Worm (Caenorhabditis elegans) whole organism, young adult: ENCODE results near the gene acd-3.

ENCODE experiments used
- B0336.3 ChIP-seq: fragments of 200-800 bp; sonication (Bioruptor generic); IDR thresholded peaks from 2 replicates; pipeline ENCODE4 v1.3.6; 2022; ENCODE audit warnings: missing genetic modification characterization, missing compliant biosample characterization
- F22D6.2 ChIP-seq: sonication (generic microtip); optimal IDR thresholded peaks from 2 replicates; lab custom pipeline; 2016; ENCODE audit warnings: mild to moderate bottlenecking, missing genetic modification characterization, missing compliant biosample characterization
- F33H1.4 ChIP-seq: fragments of 200-800 bp; sonication (Bioruptor generic); IDR thresholded peaks from 2 replicates; pipeline ENCODE4 v1.3.6; 2022; ENCODE audit warnings: missing genetic modification reagents, missing genetic modification characterization, missing compliant biosample characterization
- F52B5.7 ChIP-seq: sonication (generic microtip); optimal IDR thresholded peaks from 2 replicates; lab custom pipeline; 2016; ENCODE audit warnings: mild to moderate bottlenecking, missing genetic modification characterization, missing compliant biosample characterization
- F55B11.4 ChIP-seq: sonication (generic microtip); optimal IDR thresholded peaks from 2 replicates; lab custom pipeline; 2016; ENCODE audit warnings: missing compliant biosample characterization, missing genetic modification characterization, borderline replicate concordance; ENCODE audit not compliant: insufficient read depth
- F57C9.4 ChIP-seq: sonication (generic microtip); optimal IDR thresholded peaks from 2 replicates; lab custom pipeline; 2017; ENCODE audit warnings: mild to moderate bottlenecking, missing genetic modification characterization, missing compliant biosample characterization
- ama-1 ChIP-seq, 3 experiments: fragments of 150-350 bp in 1 of 3; sonication (generic microtip) in 2 of 3; optimal IDR thresholded peaks; 2 replicates each; lab custom pipeline; 2014 to 2018; ENCODE audit warnings: missing biosample characterization in 2 of 3, missing genetic modification characterization in 2 of 3, missing genetic modification reagents in 2 of 3
- aptf-3 ChIP-seq: fragments of 200-800 bp; sonication (Bioruptor generic); IDR thresholded peaks from 2 replicates; pipeline ENCODE4 v1.3.6; 2022; ENCODE audit warnings: missing genetic modification characterization, missing compliant biosample characterization
- cebp-2 ChIP-seq: fragments of 200-800 bp; sonication (Bioruptor generic); IDR thresholded peaks from 2 replicates; pipeline ENCODE4 v1.3.6; 2022; ENCODE audit warnings: missing genetic modification characterization, missing compliant biosample characterization
- ceh-100 ChIP-seq: fragments of 200-800 bp; sonication (Bioruptor generic); IDR thresholded peaks from 2 replicates; pipeline ENCODE4 v1.3.6; 2022; ENCODE audit warnings: missing genetic modification reagents, missing genetic modification characterization, missing compliant biosample characterization
- ceh-27 ChIP-seq: fragments of 200-800 bp; sonication (Bioruptor generic); optimal IDR thresholded peaks from 2 replicates; lab custom pipeline; 2018; ENCODE audit warnings: mild to moderate bottlenecking, missing genetic modification characterization, moderate library complexity, missing compliant biosample characterization
- gei-17 ChIP-seq: fragments of 200-800 bp; sonication (Bioruptor generic); optimal IDR thresholded peaks from 2 replicates; lab custom pipeline; 2018; ENCODE audit warnings: mild to moderate bottlenecking, missing genetic modification characterization, missing compliant biosample characterization
- him-1 ChIP-seq: sonication (generic microtip); optimal IDR thresholded peaks from 2 replicates; lab custom pipeline; 2016; ENCODE audit warnings: missing genotype, missing genetic modification reagents, missing genetic modification characterization, missing compliant biosample characterization
- hlh-26 ChIP-seq: fragments of 200-800 bp; sonication (Bioruptor generic); conservative IDR thresholded peaks from 2 replicates; pipeline ENCODE4 v1.3.6; 2022; ENCODE audit warnings: missing genetic modification reagents, missing genetic modification characterization, missing compliant biosample characterization
- hrde-1 ChIP-seq: sonication (generic microtip); optimal IDR thresholded peaks from 2 replicates; lab custom pipeline; 2016; ENCODE audit warnings: missing genetic modification characterization, mild to moderate bottlenecking, missing compliant biosample characterization, moderate library complexity, missing genotype, missing genetic modification reagents, borderline replicate concordance
- hsf-1 ChIP-seq: fragments of 200-800 bp; sonication (Bioruptor generic); IDR thresholded peaks from 2 replicates; pipeline ENCODE4 v1.3.6; 2022; ENCODE audit warnings: missing genetic modification reagents, missing genetic modification characterization, missing compliant biosample characterization
- lin-26 ChIP-seq: fragments of 200-800 bp; sonication (Bioruptor generic); IDR thresholded peaks from 2 replicates; pipeline ENCODE4 v1.3.6; 2022; ENCODE audit warnings: missing genetic modification reagents, missing genetic modification characterization, missing compliant biosample characterization
- lir-1 ChIP-seq: fragments of 200-800 bp; sonication (Bioruptor generic); conservative IDR thresholded peaks from 2 replicates; pipeline ENCODE4 v1.3.6; 2022; ENCODE audit warnings: missing genetic modification reagents, missing genetic modification characterization, missing compliant biosample characterization
- madf-8 ChIP-seq: fragments of 200-800 bp; sonication (Bioruptor generic); conservative IDR thresholded peaks from 2 replicates; pipeline ENCODE4 v1.3.6; 2022; ENCODE audit warnings: missing genetic modification reagents, missing genetic modification characterization, missing compliant biosample characterization
- mcd-1 ChIP-seq: fragments of 200-800 bp; sonication (Bioruptor generic); IDR thresholded peaks from 2 replicates; pipeline ENCODE4 v1.3.6; 2022; ENCODE audit warnings: missing genetic modification reagents, missing genetic modification characterization, missing compliant biosample characterization
- mel-28 ChIP-seq: sonication (generic microtip); optimal IDR thresholded peaks from 2 replicates; lab custom pipeline; 2016; ENCODE audit warnings: borderline replicate concordance, mild to moderate bottlenecking, missing genetic modification characterization, missing compliant biosample characterization
- mes-4 ChIP-seq: sonication (generic microtip); optimal IDR thresholded peaks from 2 replicates; lab custom pipeline; 2016; ENCODE audit warnings: missing genotype, missing genetic modification characterization, missing compliant biosample characterization
- nfyb-1 ChIP-seq: fragments of 200-800 bp; sonication (Bioruptor generic); IDR thresholded peaks from 2 replicates; pipeline ENCODE4 v1.3.6; 2022; ENCODE audit warnings: missing genetic modification reagents, missing genetic modification characterization, missing compliant biosample characterization
- nhr-80 ChIP-seq: sonication (generic microtip); optimal IDR thresholded peaks from 2 replicates; lab custom pipeline; 2016; ENCODE audit warnings: missing genetic modification characterization, missing compliant biosample characterization
- pbrm-1 ChIP-seq: fragments of 200-800 bp; sonication (Bioruptor generic); IDR thresholded peaks from 2 replicates; pipeline ENCODE4 v1.3.6; 2022; ENCODE audit warnings: missing genetic modification reagents, missing genetic modification characterization, missing compliant biosample characterization
- repo-1 ChIP-seq: sonication (generic microtip); optimal IDR thresholded peaks from 2 replicates; lab custom pipeline; 2017; ENCODE audit warnings: mild to moderate bottlenecking, missing genetic modification characterization, missing compliant biosample characterization
- sea-2 ChIP-seq: fragments of 200-800 bp; sonication (Bioruptor generic); IDR thresholded peaks from 2 replicates; pipeline ENCODE4 v1.3.6; 2022; ENCODE audit warnings: missing genetic modification characterization, missing compliant biosample characterization
- snpc-1.1 ChIP-seq: sonication (generic microtip); optimal IDR thresholded peaks from 2 replicates; lab custom pipeline; 2017; ENCODE audit warnings: missing genetic modification characterization, mild to moderate bottlenecking, missing compliant biosample characterization, antibody characterized with exemption, moderate library complexity, missing genotype, missing genetic modification reagents; ENCODE audit not compliant: insufficient read depth
- snpc-1.3 ChIP-seq: sonication (generic microtip); optimal IDR thresholded peaks from 2 replicates; lab custom pipeline; 2017; ENCODE audit warnings: missing genetic modification characterization, mild to moderate bottlenecking, missing compliant biosample characterization, antibody characterized with exemption, moderate library complexity, missing genotype, missing genetic modification reagents; ENCODE audit not compliant: insufficient read depth
- snpc-4 ChIP-seq, 5 experiments: fragments of 150-350 bp in 1 of 5; sonication (generic microtip) in 4 of 5; optimal IDR thresholded peaks; 2 replicates each; lab custom pipeline; 2014 to 2018; ENCODE audit warnings: missing genetic modification characterization in 5 of 5, missing biosample characterization in 3 of 5, antibody characterized with exemption in 2 of 5, mild to moderate bottlenecking in 2 of 5, missing compliant biosample characterization in 2 of 5, missing genotype in 2 of 5, moderate library complexity in 2 of 5, missing genetic modification reagents in 1 of 5
- tbx-9 ChIP-seq: sonication (generic microtip); optimal IDR thresholded peaks from 2 replicates; lab custom pipeline; 2016; ENCODE audit warnings: borderline replicate concordance, missing genetic modification characterization, inconsistent platforms, missing compliant biosample characterization
- tlf-1 ChIP-seq: fragments of 200-800 bp; sonication (Bioruptor generic); optimal IDR thresholded peaks from 2 replicates; lab custom pipeline; 2018; ENCODE audit warnings: mild to moderate bottlenecking, missing genetic modification characterization, missing compliant biosample characterization
- ztf-18 ChIP-seq: sonication (generic microtip); optimal IDR thresholded peaks from 2 replicates; lab custom pipeline; 2016; ENCODE audit warnings: missing genotype, mild to moderate bottlenecking, missing genetic modification characterization, missing compliant biosample characterization
- ztf-22 ChIP-seq: fragments of 200-800 bp; sonication (Bioruptor generic); optimal IDR thresholded peaks from 2 replicates; lab custom pipeline; 2018; ENCODE audit warnings: mild to moderate bottlenecking, missing genetic modification characterization, moderate library complexity, missing compliant biosample characterization
- ztf-25 ChIP-seq: fragments of 200-800 bp; sonication (Bioruptor generic); IDR thresholded peaks from 2 replicates; pipeline ENCODE4 v1.3.6; 2022; ENCODE audit warnings: missing genetic modification reagents, missing genetic modification characterization, missing compliant biosample characterization
- ztf-3 ChIP-seq: fragments of 200-800 bp; sonication (Bioruptor generic); optimal IDR thresholded peaks from 2 replicates; lab custom pipeline; 2018; ENCODE audit warnings: mild to moderate bottlenecking, missing genetic modification characterization, missing compliant biosample characterization

acd-3 gene

DNA sequence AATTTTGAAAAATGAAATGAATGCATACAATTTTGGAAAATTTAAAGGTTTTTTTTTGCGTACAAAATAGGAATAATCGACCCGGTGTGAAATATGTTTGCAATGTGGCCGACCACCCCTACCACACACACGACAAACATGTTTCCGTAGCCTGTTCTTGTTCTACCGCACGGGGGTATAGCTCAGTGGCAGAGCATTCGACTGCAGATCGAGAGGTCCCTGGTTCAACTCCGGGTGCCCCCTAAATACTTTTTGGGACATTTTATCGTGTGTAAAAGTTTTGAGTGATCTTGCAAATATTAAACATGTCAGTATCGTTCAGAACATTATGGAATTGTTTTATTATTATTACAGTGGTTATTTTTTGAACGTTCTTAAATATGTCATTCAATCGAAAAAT is 44.4 kb upstream of the acd-3 start (continued):
- TF ChIP-seq F55B11.4 (tag; lab: Kevin White, UChicago) (no peak), F33H1.4 (GFP tag; lab: Robert Waterston, UW) (no peak), gei-17 (GFP tag; lab: Kevin White, UChicago) (no peak), B0336.3 (no peak), madf-8 (no peak), ztf-22 (GFP tag; lab: Kevin White, UChicago) (no peak), lir-1 (GFP tag; lab: Robert Waterston, UW) (no peak; the same call in 1 of the 2 replicates), tbx-9 (tag; lab: Kevin White, UChicago) (no peak), mcd-1 (no peak; the same call in 1 of the 2 replicates), him-1 (peak; percentile 83), F57C9.4 (tag; lab: Kevin White, UChicago) (no peak), F52B5.7 (tag; lab: Kevin White, UChicago) (peak; percentile 74), lin-26 (GFP tag; lab: Robert Waterston, UW) (peak; percentile 95; the same call in 1 of the 2 replicates), tlf-1 (GFP tag; lab: Kevin White, UChicago) (no peak), repo-1 (tag; lab: Kevin White, UChicago) (peak; percentile 83), aptf-3 (0 out of 2 replicates have a peak, but pooled peaks have one; percentile 33), ceh-100 (GFP tag; lab: Robert Waterston, UW) (no peak), mes-4 (tag; lab: Kevin White, UChicago) (peak; percentile 3), cebp-2 (GFP tag; lab: Robert Waterston, UW) (0 out of 2 replicates have a peak, but pooled peaks have one; percentile 81), ztf-25 (GFP tag; lab: Robert Waterston, UW) (peak; percentile 79; the same call in 1 of the 2 replicates), snpc-1.3 (tag; lab: Kevin White, UChicago) (peak; percentile 76), ceh-27 (GFP tag; lab: Kevin White, UChicago) (peak; percentile 49), F22D6.2 (tag; lab: Kevin White, UChicago) (peak; percentile 15), hlh-26 (no peak), pbrm-1 (GFP tag; lab: Robert Waterston, UW) (peak; percentile 77), ztf-3 (peak; percentile 37), hrde-1 (tag; lab: Kevin White, UChicago) (peak; percentile 55), mel-28 (tag; lab: Kevin White, UChicago) (no peak), nhr-80 (tag; lab: Kevin White, UChicago) (no peak), snpc-1.1 (tag; lab: Kevin White, UChicago) (peak; percentile 59), ama-1 (optimal IDR thresholded peaks at IDR 0.05; lab: Kevin White, UChicago) (no peak), ama-1 (GFP tag; optimal IDR thresholded peaks at IDR 0.05; lab: Kevin White, UChicago) (peak; percentile 34 to 64), ztf-18 (tag; lab: Kevin White, UChicago) (peak; percentile 67), hsf-1 (no peak), sea-2 (GFP tag; lab: Robert Waterston, UW) (no peak)

DNA sequence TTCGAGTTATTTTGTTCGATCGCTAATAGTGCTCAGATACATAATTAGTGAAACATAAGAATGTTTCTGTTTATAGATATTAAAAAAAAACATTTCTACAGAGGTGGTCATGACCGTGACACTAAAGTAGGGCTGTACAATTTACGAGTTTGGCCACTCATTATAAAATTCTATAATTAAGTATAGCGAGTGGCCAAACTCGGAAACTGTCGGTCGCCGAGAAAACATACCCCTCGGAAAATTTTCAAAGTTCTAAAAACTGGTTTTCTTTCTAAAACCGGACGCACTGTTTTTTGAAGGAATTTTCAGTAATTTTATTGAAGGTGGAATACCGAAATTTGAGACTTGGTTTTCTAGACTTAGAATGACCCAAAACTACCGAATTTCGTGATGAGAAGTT is 43.3 kb upstream of the acd-3 start:
- TF ChIP-seq snpc-4 (GFP tag; optimal IDR thresholded peaks at IDR 0.05; lab: Kevin White, UChicago) (no peak), snpc-4 (tag; optimal IDR thresholded peaks at IDR 0.05; lab: Kevin White, UChicago) (peak in 2 of 4 experiments; percentile 57 to 71), nfyb-1 (GFP tag; lab: Robert Waterston, UW) (no peak)
